Worm (Caenorhabditis elegans) whole organism, L4 larva: ENCODE measurements around the gene F14H12.6.

Source experiments
- F10B5.3 ChIP-seq: sonication (generic microtip); optimal IDR thresholded peaks from 2 replicates; lab custom pipeline; 2016; ENCODE audit warnings: mild to moderate bottlenecking, missing genetic modification characterization, missing compliant biosample characterization
- F37D6.2 ChIP-seq: sonication (generic microtip); optimal IDR thresholded peaks from 2 replicates; lab custom pipeline; 2016; ENCODE audit warnings: mild to moderate bottlenecking, missing genetic modification characterization, missing compliant biosample characterization
- R02D3.7 ChIP-seq: fragments of 150-350 bp; sonication (generic microtip); optimal IDR thresholded peaks from 3 replicates; lab custom pipeline; 2014; ENCODE audit warnings: missing biosample characterization, missing genetic modification characterization
- ZK337.2 ChIP-seq: fragments of 200-800 bp; sonication (Bioruptor generic); IDR thresholded peaks from 2 replicates; pipeline ENCODE4 v1.3.6; 2022; ENCODE audit warnings: missing genetic modification reagents, missing genetic modification characterization, missing compliant biosample characterization
- ZK546.5 ChIP-seq, 2 experiments: sonication (generic microtip); optimal IDR thresholded peaks; 2 replicates each; lab custom pipeline; 2017; ENCODE audit warnings: missing biosample characterization in 2 of 2, missing genetic modification characterization in 2 of 2
- ama-1 ChIP-seq: fragments of 150-350 bp; optimal IDR thresholded peaks from 2 replicates; lab custom pipeline; 2014; ENCODE audit warnings: inconsistent platforms, mixed read lengths
- arid-1 ChIP-seq: fragments of 200-800 bp; sonication (Bioruptor generic); conservative IDR thresholded peaks from 2 replicates; pipeline ENCODE4 v1.3.6; 2022; ENCODE audit warnings: missing genetic modification reagents, missing genetic modification characterization, missing compliant biosample characterization
- ceh-32 ChIP-seq: sonication (generic microtip); optimal IDR thresholded peaks from 2 replicates; lab custom pipeline; 2016; ENCODE audit warnings: mild to moderate bottlenecking, missing genetic modification characterization, missing compliant biosample characterization; ENCODE audit not compliant: poor library complexity
- ceh-62 ChIP-seq: sonication (generic microtip); optimal IDR thresholded peaks from 2 replicates; lab custom pipeline; 2017; ENCODE audit warnings: missing biosample characterization, missing genetic modification characterization
- ceh-82 ChIP-seq: sonication (generic microtip); optimal IDR thresholded peaks from 2 replicates; lab custom pipeline; 2017; ENCODE audit warnings: missing biosample characterization, missing genetic modification characterization
- ces-1 ChIP-seq: fragments of 150-350 bp; sonication (generic microtip); optimal IDR thresholded peaks from 4 replicates; lab custom pipeline; 2014; ENCODE audit warnings: missing biosample characterization, missing genetic modification reagents, missing genetic modification characterization
- daf-16 ChIP-seq, 3 experiments: sonication (generic microtip); optimal IDR thresholded peaks; 2 replicates each; lab custom pipeline; 2016 to 2017; ENCODE audit warnings: missing genetic modification characterization in 3 of 3, missing genetic modification reagents in 3 of 3, mild to moderate bottlenecking in 2 of 3, missing compliant biosample characterization in 2 of 3, missing biosample characterization in 1 of 3, moderate library complexity in 1 of 3
- dmd-6 ChIP-seq: fragments of 200-800 bp; sonication (Bioruptor generic); IDR thresholded peaks from 2 replicates; pipeline ENCODE4 v1.3.6; 2022; ENCODE audit warnings: missing genetic modification reagents, missing genetic modification characterization, missing compliant biosample characterization
- dmd-9 ChIP-seq: fragments of 200-800 bp; sonication (Bioruptor generic); IDR thresholded peaks from 2 replicates; pipeline ENCODE4 v1.3.6; 2022; ENCODE audit warnings: missing genetic modification reagents, missing genetic modification characterization, missing compliant biosample characterization
- duxl-1 ChIP-seq: sonication (generic microtip); optimal IDR thresholded peaks from 2 replicates; lab custom pipeline; 2016; ENCODE audit warnings: mild to moderate bottlenecking, missing genetic modification characterization, moderate library complexity, missing compliant biosample characterization; ENCODE audit not compliant: poor library complexity
- dve-1 ChIP-seq: sonication (generic microtip); optimal IDR thresholded peaks from 2 replicates; lab custom pipeline; 2017; ENCODE audit warnings: antibody characterized with exemption, mild to moderate bottlenecking, missing genetic modification characterization, missing compliant biosample characterization; ENCODE audit not compliant: insufficient read depth
- fkh-10 ChIP-seq: fragments of 150-350 bp; optimal IDR thresholded peaks from 2 replicates; lab custom pipeline; 2014; ENCODE audit warnings: missing biosample characterization, missing genetic modification reagents, missing genetic modification characterization
- fos-1 ChIP-seq: fragments of 150-350 bp; optimal IDR thresholded peaks from 2 replicates; lab custom pipeline; 2014; ENCODE audit warnings: missing biosample characterization, missing genetic modification characterization
- gei-8 ChIP-seq: fragments of 200-800 bp; sonication (Bioruptor generic); optimal IDR thresholded peaks from 2 replicates; lab custom pipeline; 2018; ENCODE audit warnings: mild to moderate bottlenecking, missing genetic modification characterization, missing compliant biosample characterization
- hmg-1.1 ChIP-seq: fragments of 200-800 bp; sonication (Bioruptor generic); IDR thresholded peaks from 2 replicates; pipeline ENCODE4 v1.3.6; 2022; ENCODE audit warnings: missing genetic modification reagents, missing genetic modification characterization, missing compliant biosample characterization
- lin-1 ChIP-seq: fragments of 200-800 bp; sonication (Bioruptor generic); IDR thresholded peaks from 2 replicates; pipeline ENCODE4 v1.3.6; 2022; ENCODE audit warnings: missing genetic modification reagents, missing genetic modification characterization, missing compliant biosample characterization
- lin-13 ChIP-seq: fragments of 150-350 bp; optimal IDR thresholded peaks from 2 replicates; lab custom pipeline; 2014; ENCODE audit warnings: missing biosample characterization, missing genetic modification reagents, missing genetic modification characterization
- lin-15B ChIP-seq: fragments of 150-350 bp; sonication (generic microtip); optimal IDR thresholded peaks from 3 replicates; lab custom pipeline; 2014; ENCODE audit warnings: missing biosample characterization, missing genetic modification characterization
- lin-29 ChIP-seq: fragments of 200-800 bp; sonication (Bioruptor generic); IDR thresholded peaks from 2 replicates; pipeline ENCODE4 v1.3.6; 2022; ENCODE audit warnings: missing genetic modification reagents, missing genetic modification characterization, missing compliant biosample characterization
- madf-9 ChIP-seq: fragments of 200-800 bp; sonication (Bioruptor generic); conservative IDR thresholded peaks from 2 replicates; pipeline ENCODE4 v1.3.6; 2022; ENCODE audit warnings: missing genetic modification reagents, missing genetic modification characterization, missing compliant biosample characterization
- mdl-1 ChIP-seq, 2 experiments: fragments of 150-350 bp in 1 of 2; sonication (generic microtip) in 1 of 2; optimal IDR thresholded peaks; 2 replicates each; lab custom pipeline; 2014 to 2017; ENCODE audit warnings: missing biosample characterization in 2 of 2, missing genetic modification characterization in 2 of 2
- mdt-29 ChIP-seq: fragments of 200-800 bp; sonication (Bioruptor generic); IDR thresholded peaks from 2 replicates; pipeline ENCODE4 v1.3.6; 2022; ENCODE audit warnings: missing genetic modification reagents, missing genetic modification characterization, missing compliant biosample characterization
- mxl-2 ChIP-seq: fragments of 200-800 bp; sonication (Bioruptor generic); conservative IDR thresholded peaks from 2 replicates; pipeline ENCODE4 v1.3.6; 2022; ENCODE audit warnings: missing genetic modification reagents, missing genetic modification characterization, missing compliant biosample characterization
- nhr-10 ChIP-seq: fragments of 150-350 bp; optimal IDR thresholded peaks from 2 replicates; lab custom pipeline; 2014; ENCODE audit warnings: missing biosample characterization, missing genetic modification characterization
- nhr-102 ChIP-seq: sonication (generic microtip); optimal IDR thresholded peaks from 2 replicates; lab custom pipeline; 2016; ENCODE audit warnings: mild to moderate bottlenecking, missing genetic modification characterization, moderate library complexity, missing compliant biosample characterization
- nhr-11 ChIP-seq: fragments of 150-350 bp; optimal IDR thresholded peaks from 2 replicates; lab custom pipeline; 2014; ENCODE audit warnings: missing biosample characterization, missing genetic modification characterization
- nhr-111 ChIP-seq: fragments of 200-800 bp; sonication (Bioruptor generic); optimal IDR thresholded peaks from 2 replicates; lab custom pipeline; 2018; ENCODE audit warnings: mild to moderate bottlenecking, missing genetic modification characterization, missing compliant biosample characterization
- nhr-237 ChIP-seq: sonication (generic microtip); optimal IDR thresholded peaks from 2 replicates; lab custom pipeline; 2017; ENCODE audit warnings: missing biosample characterization, missing genetic modification characterization
- nhr-41 ChIP-seq: fragments of 200-800 bp; sonication (Bioruptor generic); IDR thresholded peaks from 2 replicates; pipeline ENCODE4 v1.3.6; 2022; ENCODE audit warnings: missing genetic modification reagents, missing genetic modification characterization, missing compliant biosample characterization
- nhr-42 ChIP-seq: fragments of 200-800 bp; sonication (Bioruptor generic); IDR thresholded peaks from 2 replicates; pipeline ENCODE4 v1.3.6; 2022; ENCODE audit warnings: missing genetic modification characterization, missing compliant biosample characterization
- nhr-77 ChIP-seq: fragments of 150-350 bp; optimal IDR thresholded peaks from 2 replicates; lab custom pipeline; 2014; ENCODE audit warnings: missing biosample characterization, missing genetic modification characterization
- pha-4 ChIP-seq, 2 experiments: fragments of 150-350 bp in 1 of 2; fragments of 200-800 bp in 1 of 2; sonication (Bioruptor generic) in 1 of 2; IDR thresholded peaks in 1 of 2; optimal IDR thresholded peaks in 1 of 2; 2 replicates each; pipeline versions ENCODE4 v1.3.6 to Lab custom; 2014 to 2022; ENCODE audit warnings: missing genetic modification characterization in 2 of 2, missing genetic modification reagents in 2 of 2, missing biosample characterization in 1 of 2, missing compliant biosample characterization in 1 of 2
- pqm-1 ChIP-seq: sonication (generic microtip); optimal IDR thresholded peaks from 2 replicates; lab custom pipeline; 2017; ENCODE audit warnings: missing biosample characterization, missing genetic modification characterization
- rbr-2 ChIP-seq: sonication (generic microtip); optimal IDR thresholded peaks from 2 replicates; lab custom pipeline; 2016; ENCODE audit warnings: missing genotype, missing genetic modification characterization, missing compliant biosample characterization
- saeg-2 ChIP-seq: fragments of 200-800 bp; sonication (Bioruptor generic); IDR thresholded peaks from 2 replicates; pipeline ENCODE4 v1.3.6; 2022; ENCODE audit warnings: missing genetic modification reagents, missing genetic modification characterization, missing compliant biosample characterization
- sdz-12 ChIP-seq: fragments of 200-800 bp; sonication (Bioruptor generic); optimal IDR thresholded peaks from 2 replicates; lab custom pipeline; 2018; ENCODE audit warnings: mild to moderate bottlenecking, missing genetic modification characterization, missing compliant biosample characterization
- skn-1 ChIP-seq: fragments of 150-350 bp; optimal IDR thresholded peaks from 2 replicates; lab custom pipeline; 2014; ENCODE audit warnings: missing biosample characterization, missing genetic modification characterization
- snpc-4 ChIP-seq: fragments of 150-350 bp; optimal IDR thresholded peaks from 2 replicates; lab custom pipeline; 2014; ENCODE audit warnings: missing biosample characterization, missing genetic modification characterization
- tag-97 ChIP-seq: fragments of 200-800 bp; sonication (Bioruptor generic); IDR thresholded peaks from 2 replicates; pipeline ENCODE4 v1.3.6; 2022; ENCODE audit warnings: missing genetic modification characterization, missing compliant biosample characterization
- tra-1 ChIP-seq: fragments of 200-800 bp; sonication (Bioruptor generic); IDR thresholded peaks from 2 replicates; pipeline ENCODE4 v1.3.6; 2022; ENCODE audit warnings: missing genetic modification reagents, missing genetic modification characterization, missing compliant biosample characterization
- unc-130 ChIP-seq: sonication (generic microtip); optimal IDR thresholded peaks from 2 replicates; lab custom pipeline; 2016; ENCODE audit warnings: missing genetic modification reagents, missing genetic modification characterization, missing compliant biosample characterization
- vab-7 ChIP-seq: fragments of 200-800 bp; sonication (Bioruptor generic); IDR thresholded peaks from 2 replicates; pipeline ENCODE4 v1.3.6; 2022; ENCODE audit warnings: missing genetic modification reagents, missing genetic modification characterization, missing compliant biosample characterization
- zip-11 ChIP-seq: fragments of 200-800 bp; sonication (Bioruptor generic); IDR thresholded peaks from 2 replicates; pipeline ENCODE4 v1.3.6; 2022; ENCODE audit warnings: missing genetic modification characterization, missing compliant biosample characterization
- ztf-11 ChIP-seq: fragments of 150-350 bp; optimal IDR thresholded peaks from 2 replicates; lab custom pipeline; 2014; ENCODE audit warnings: missing biosample characterization, missing genetic modification characterization

F14H12.6 gene

ce11 chrX:4388834-4389409 lies 31.6 kb upstream of the F14H12.6 start, which contains the start of gene dpy-23 (continued):
- TF ChIP-seq duxl-1 (tag; lab: Kevin White, UChicago): peak; percentile 58
- TF ChIP-seq snpc-4 (tag; lab: Kevin White, UChicago): no peak
- TF ChIP-seq dve-1 (tag; lab: Kevin White, UChicago): peak; percentile 96
- no peak for TF ChIP-seq pqm-1 (tag; lab: Kevin White, UChicago)
- 0 out of 2 replicates have a peak, but pooled peaks have one; percentile 49 for TF ChIP-seq lin-1 (GFP tag; lab: Robert Waterston, UW)
- TF ChIP-seq nhr-102: peak; percentile 67
- peak; percentile 77; the same call in 1 of the 2 replicates for TF ChIP-seq nhr-42 (GFP tag; lab: Robert Waterston, UW)
- TF ChIP-seq saeg-2: 0 out of 2 replicates have a peak, but pooled peaks have one; percentile 39
- TF ChIP-seq pha-4 (GFP tag; IDR thresholded peaks at IDR 0.05; lab: Robert Waterston, UW): peak; percentile 73
- peak; percentile 69 for TF ChIP-seq pha-4 (tag; optimal IDR thresholded peaks at IDR 0.05; lab: Kevin White, UChicago)
- TF ChIP-seq vab-7: peak; percentile 53; the same call in 1 of the 2 replicates
- no peak for TF ChIP-seq ceh-82 (tag; lab: Kevin White, UChicago)
- TF ChIP-seq tra-1 (GFP tag; lab: Robert Waterston, UW): peak; percentile 86
- TF ChIP-seq sdz-12: no peak
- TF ChIP-seq ceh-62 (tag; lab: Kevin White, UChicago): no peak
- no peak for TF ChIP-seq lin-15B (tag; lab: Kevin White, UChicago)
- TF ChIP-seq fos-1: no peak
- TF ChIP-seq rbr-2 (tag; lab: Kevin White, UChicago): peak; percentile 94
- no peak for TF ChIP-seq tag-97 (GFP tag; lab: Robert Waterston, UW)
- TF ChIP-seq lin-13 (GFP tag; lab: Kevin White, UChicago): peak; percentile 91
- TF ChIP-seq nhr-237 (tag; lab: Kevin White, UChicago): no peak
- TF ChIP-seq gei-8: no peak
- TF ChIP-seq dmd-9 (GFP tag; lab: Robert Waterston, UW): 0 out of 2 replicates have a peak, but pooled peaks have one; percentile 50
- TF ChIP-seq daf-16 (GFP tag; optimal IDR thresholded peaks at IDR 0.05; lab: Kevin White, UChicago): peak; percentile 1 to 47
- peak; percentile 73 for TF ChIP-seq daf-16 (tag; optimal IDR thresholded peaks at IDR 0.05; lab: Kevin White, UChicago)
- TF ChIP-seq ZK546.5 (tag; optimal IDR thresholded peaks at IDR 0.05; lab: Kevin White, UChicago): no peak
- TF ChIP-seq F37D6.2 (tag; lab: Kevin White, UChicago): peak; percentile 84
- TF ChIP-seq nhr-41: peak; percentile 49; the same call in 1 of the 2 replicates
- TF ChIP-seq ztf-11: no peak
- peak; percentile 92 for TF ChIP-seq nhr-11 (tag; lab: Kevin White, UChicago)
- TF ChIP-seq F10B5.3: peak; percentile 0
- no peak for TF ChIP-seq nhr-111 (GFP tag; lab: Kevin White, UChicago)
- TF ChIP-seq lin-29 (GFP tag; lab: Robert Waterston, UW): no peak
- no peak for TF ChIP-seq ama-1
- no peak for TF ChIP-seq ceh-32
- TF ChIP-seq hmg-1.1 (GFP tag; lab: Robert Waterston, UW): peak; percentile 93
- TF ChIP-seq arid-1 (GFP tag; lab: Robert Waterston, UW): peak; percentile 90
- TF ChIP-seq ces-1 (GFP tag; lab: Kevin White, UChicago): no peak
- TF ChIP-seq skn-1 (tag; lab: Kevin White, UChicago): no peak
- TF ChIP-seq R02D3.7 (tag; lab: Kevin White, UChicago): no peak
- no peak for TF ChIP-seq ZK337.2
- 0 out of 2 replicates have a peak, but pooled peaks have one; percentile 41 for TF ChIP-seq mdt-29 (GFP tag; lab: Robert Waterston, UW)
- TF ChIP-seq nhr-77 (tag; lab: Kevin White, UChicago): peak; percentile 89
- peak; percentile 82 for TF ChIP-seq madf-9
- no peak for TF ChIP-seq mxl-2
- TF ChIP-seq fkh-10 (GFP tag; lab: Kevin White, UChicago): peak; percentile 70
- peak; percentile 90 for TF ChIP-seq dmd-6 (GFP tag; lab: Robert Waterston, UW)
- no peak for TF ChIP-seq zip-11
- peak; percentile 78 to 90 for TF ChIP-seq mdl-1 (tag; optimal IDR thresholded peaks at IDR 0.05; lab: Kevin White, UChicago)
- TF ChIP-seq nhr-10: peak; percentile 85
- no peak for TF ChIP-seq unc-130
